Fruit fly (Drosophila melanogaster) whole organism, prepupa: ENCODE measurements around the gene CG43800.
A peak's percentile ranks its signal among the peaks of the same experiment; 100 is the strongest.

ENCODE experiments used
- CG10631 ChIP-seq: fragments of 200-800 bp; sonication (Bioruptor generic); optimal IDR thresholded peaks from 2 replicates; lab custom pipeline; 2016; ENCODE audit warnings: missing biosample characterization, missing genetic modification characterization
- CG11294 ChIP-seq: fragments of 200-800 bp; sonication (Bioruptor generic); IDR thresholded peaks from 2 replicates; pipeline ENCODE4 v1.3.6; 2022; ENCODE audit warnings: missing biosample characterization, missing genetic modification characterization
- CG11762 ChIP-seq: fragments of 200-800 bp; sonication (Bioruptor generic); optimal IDR thresholded peaks from 3 replicates; lab custom pipeline; 2016; ENCODE audit warnings: missing biosample characterization, missing genetic modification characterization; ENCODE audit not compliant: insufficient read depth
- CG11902 ChIP-seq: fragments of 200-800 bp; sonication (Bioruptor generic); optimal IDR thresholded peaks from 3 replicates; lab custom pipeline; 2016; ENCODE audit warnings: missing biosample characterization, missing genetic modification characterization
- CG15336 ChIP-seq: fragments of 200-800 bp; sonication (Bioruptor generic); IDR thresholded peaks from 2 replicates; pipeline ENCODE4 v1.3.6; 2022; ENCODE audit warnings: missing biosample characterization, missing genetic modification characterization
- CG1621 ChIP-seq: fragments of 200-800 bp; sonication (Bioruptor generic); optimal IDR thresholded peaks from 3 replicates; lab custom pipeline; 2018; ENCODE audit warnings: missing biosample characterization, mild to moderate bottlenecking, missing genetic modification characterization
- CG16779 ChIP-seq: fragments of 200-800 bp; sonication (Bioruptor generic); optimal IDR thresholded peaks from 3 replicates; lab custom pipeline; 2017; ENCODE audit warnings: missing biosample characterization, mild to moderate bottlenecking, missing genetic modification characterization
- CG3032 ChIP-seq: fragments of 200-800 bp; optimal IDR thresholded peaks from 2 replicates; lab custom pipeline; 2019; ENCODE audit warnings: missing biosample characterization, mild to moderate bottlenecking, missing genetic modification characterization, moderate library complexity
- CG31627 ChIP-seq: fragments of 200-800 bp; sonication (Bioruptor generic); optimal IDR thresholded peaks from 3 replicates; lab custom pipeline; 2016; ENCODE audit warnings: missing biosample characterization, missing genetic modification characterization
- CG32006 ChIP-seq: fragments of 200-800 bp; sonication (Bioruptor generic); optimal IDR thresholded peaks from 3 replicates; lab custom pipeline; 2017; ENCODE audit warnings: missing biosample characterization, mild to moderate bottlenecking, missing genetic modification characterization
- CG34406 ChIP-seq: fragments of 200-800 bp; sonication (Bioruptor generic); optimal IDR thresholded peaks from 3 replicates; lab custom pipeline; 2016; ENCODE audit warnings: missing biosample characterization, missing genetic modification characterization
- CG4318 ChIP-seq: fragments of 200-800 bp; sonication (Bioruptor generic); optimal IDR thresholded peaks from 3 replicates; lab custom pipeline; 2017; ENCODE audit warnings: missing biosample characterization, mild to moderate bottlenecking, missing genetic modification characterization
- CG6163 ChIP-seq: fragments of 200-800 bp; sonication (Bioruptor generic); IDR thresholded peaks from 3 replicates; pipeline ENCODE4 v1.3.6; 2022; ENCODE audit warnings: missing biosample characterization, missing genetic modification characterization
- CG6276 ChIP-seq: fragments of 200-800 bp; sonication (Bioruptor generic); optimal IDR thresholded peaks from 2 replicates; lab custom pipeline; 2017; ENCODE audit warnings: missing biosample characterization, mild to moderate bottlenecking, missing genetic modification characterization
- CG6792 ChIP-seq: fragments of 200-800 bp; sonication (Bioruptor generic); optimal IDR thresholded peaks from 3 replicates; lab custom pipeline; 2016; ENCODE audit warnings: missing biosample characterization, missing genetic modification characterization
- CG6808 ChIP-seq: fragments of 200-800 bp; sonication (Bioruptor generic); optimal IDR thresholded peaks from 3 replicates; lab custom pipeline; 2017; ENCODE audit warnings: missing biosample characterization, missing genetic modification characterization, mild to moderate bottlenecking, moderate library complexity, missing genetic modification reagents
- CG6854 ChIP-seq: fragments of 200-800 bp; sonication (Bioruptor generic); optimal IDR thresholded peaks from 2 replicates; lab custom pipeline; 2017; ENCODE audit warnings: missing biosample characterization, mild to moderate bottlenecking, missing genetic modification characterization
- CG7368 ChIP-seq: fragments of 200-800 bp; sonication (Bioruptor generic); optimal IDR thresholded peaks from 3 replicates; lab custom pipeline; 2016; ENCODE audit warnings: missing biosample characterization, missing genetic modification characterization
- CG8119 ChIP-seq: fragments of 200-800 bp; sonication (Bioruptor generic); IDR thresholded peaks from 3 replicates; pipeline ENCODE4 v1.3.6; 2022; ENCODE audit warnings: missing biosample characterization, missing genetic modification characterization
- CG8319 ChIP-seq: fragments of 200-800 bp; sonication (Bioruptor generic); optimal IDR thresholded peaks from 3 replicates; lab custom pipeline; 2016; ENCODE audit warnings: missing biosample characterization, missing genetic modification characterization
- Eip75B ChIP-seq: fragments of 200-800 bp; sonication (Bioruptor generic); optimal IDR thresholded peaks from 3 replicates; lab custom pipeline; 2016; ENCODE audit warnings: missing biosample characterization, missing genetic modification characterization
- Ets21C ChIP-seq: fragments of 200-800 bp; sonication (Bioruptor generic); optimal IDR thresholded peaks from 3 replicates; lab custom pipeline; 2016; ENCODE audit warnings: missing biosample characterization, missing genetic modification characterization
- Ets96B ChIP-seq: fragments of 200-800 bp; optimal IDR thresholded peaks from 2 replicates; lab custom pipeline; 2019; ENCODE audit warnings: missing biosample characterization, mild to moderate bottlenecking, missing genetic modification characterization, moderate library complexity
- Gug ChIP-seq: fragments of 200-800 bp; sonication (Bioruptor generic); IDR thresholded peaks from 2 replicates; pipeline ENCODE4 v1.3.6; 2022; ENCODE audit warnings: missing biosample characterization, missing genetic modification characterization
- Hr38 ChIP-seq: sonication (Bioruptor generic); optimal IDR thresholded peaks from 2 replicates; lab custom pipeline; 2016; ENCODE audit warnings: missing biosample characterization, missing genetic modification characterization
- Hr39 ChIP-seq: fragments of 200-800 bp; sonication (Bioruptor generic); optimal IDR thresholded peaks from 2 replicates; lab custom pipeline; 2016; ENCODE audit warnings: missing biosample characterization, missing genetic modification characterization
- Lpt ChIP-seq: fragments of 200-800 bp; sonication (Bioruptor generic); optimal IDR thresholded peaks from 3 replicates; lab custom pipeline; 2016; ENCODE audit warnings: missing biosample characterization, missing genetic modification characterization
- OdsH ChIP-seq: fragments of 200-800 bp; sonication (Bioruptor generic); optimal IDR thresholded peaks from 3 replicates; lab custom pipeline; 2016; ENCODE audit warnings: missing biosample characterization, missing genetic modification characterization
- Smox ChIP-seq: fragments of 200-800 bp; sonication (Bioruptor generic); optimal IDR thresholded peaks from 3 replicates; lab custom pipeline; 2016; ENCODE audit warnings: missing biosample characterization, missing genetic modification characterization
- Sox102F ChIP-seq: fragments of 200-800 bp; sonication (Bioruptor generic); optimal IDR thresholded peaks from 2 replicates; lab custom pipeline; 2016; ENCODE audit warnings: missing biosample characterization, mild to moderate bottlenecking, missing genetic modification characterization
- Sox14 ChIP-seq: fragments of 200-800 bp; sonication (Bioruptor generic); optimal IDR thresholded peaks from 3 replicates; lab custom pipeline; 2016; ENCODE audit warnings: missing biosample characterization, missing genetic modification characterization
- Sox15 ChIP-seq: fragments of 200-800 bp; sonication (Bioruptor generic); optimal IDR thresholded peaks from 3 replicates; lab custom pipeline; 2016; ENCODE audit warnings: missing biosample characterization, missing genetic modification characterization
- acj6 ChIP-seq: fragments of 200-800 bp; sonication (Bioruptor generic); optimal IDR thresholded peaks from 3 replicates; lab custom pipeline; 2016; ENCODE audit warnings: missing biosample characterization, missing genetic modification characterization
- dac ChIP-seq: fragments of 200-800 bp; sonication (Bioruptor generic); optimal IDR thresholded peaks from 2 replicates; lab custom pipeline; 2017; ENCODE audit warnings: missing biosample characterization, mild to moderate bottlenecking, missing genetic modification characterization
- dsx ChIP-seq: fragments of 200-800 bp; optimal IDR thresholded peaks from 3 replicates; lab custom pipeline; 2019; ENCODE audit warnings: missing biosample characterization, mild to moderate bottlenecking, missing genetic modification characterization, moderate library complexity; ENCODE audit not compliant: poor library complexity, severe bottlenecking
- eg ChIP-seq: fragments of 200-800 bp; sonication (Bioruptor generic); IDR thresholded peaks from 3 replicates; pipeline ENCODE4 v1.3.6; 2022; ENCODE audit warnings: missing biosample characterization, missing genetic modification characterization
- esn ChIP-seq: fragments of 200-800 bp; sonication (Bioruptor generic); optimal IDR thresholded peaks from 2 replicates; lab custom pipeline; 2016; ENCODE audit warnings: missing biosample characterization, mild to moderate bottlenecking, missing genetic modification characterization, moderate library complexity
- fd59A ChIP-seq: fragments of 200-800 bp; sonication (Bioruptor generic); optimal IDR thresholded peaks from 2 replicates; lab custom pipeline; 2017; ENCODE audit warnings: missing biosample characterization, mild to moderate bottlenecking, missing genetic modification characterization, missing genetic modification reagents
- fkh ChIP-seq: fragments of 200-800 bp; sonication (Bioruptor generic); optimal IDR thresholded peaks from 3 replicates; lab custom pipeline; 2017; ENCODE audit warnings: missing biosample characterization, mild to moderate bottlenecking, missing genetic modification characterization, moderate library complexity
- lz ChIP-seq: fragments of 200-800 bp; sonication (Bioruptor generic); optimal IDR thresholded peaks from 3 replicates; lab custom pipeline; 2016; ENCODE audit warnings: missing biosample characterization, missing genetic modification characterization
- net ChIP-seq: fragments of 200-800 bp; sonication (Bioruptor generic); optimal IDR thresholded peaks from 3 replicates; lab custom pipeline; 2016; ENCODE audit warnings: missing biosample characterization, missing genetic modification characterization
- salr ChIP-seq, 2 experiments: fragments of 200-800 bp; sonication (Bioruptor generic); optimal IDR thresholded peaks; 3 replicates each; lab custom pipeline; 2016 to 2018; ENCODE audit warnings: missing biosample characterization in 2 of 2, missing genetic modification characterization in 2 of 2, mild to moderate bottlenecking in 1 of 2
- spab ChIP-seq: fragments of 200-800 bp; sonication (Bioruptor generic); optimal IDR thresholded peaks from 2 replicates; lab custom pipeline; 2017; ENCODE audit warnings: missing biosample characterization, mild to moderate bottlenecking, missing genetic modification characterization, missing genetic modification reagents
- ss ChIP-seq, 2 experiments: fragments of 200-800 bp; sonication (Bioruptor generic); optimal IDR thresholded peaks; 2 replicates in 1 of 2; 3 replicates in 1 of 2; lab custom pipeline; 2017 to 2018; ENCODE audit warnings: mild to moderate bottlenecking in 2 of 2, missing biosample characterization in 2 of 2, missing genetic modification characterization in 2 of 2, moderate library complexity in 1 of 2
- svp ChIP-seq: fragments of 200-800 bp; sonication (Bioruptor generic); peaks from one replicate; lab custom pipeline; 2016; ENCODE audit warnings: missing biosample characterization, missing genetic modification characterization
- topi ChIP-seq: fragments of 200-800 bp; sonication (Bioruptor generic); optimal IDR thresholded peaks from 3 replicates; lab custom pipeline; 2016; ENCODE audit warnings: missing biosample characterization, missing genetic modification characterization
- vri ChIP-seq: fragments of 200-800 bp; sonication (Bioruptor generic); optimal IDR thresholded peaks from 3 replicates; lab custom pipeline; 2016; ENCODE audit warnings: missing biosample characterization, mild to moderate bottlenecking, missing genetic modification characterization

CG43800 gene

dm6 chr2L:7194351-7195037, 38.1 kb downstream of the CG43800 start, which contains the start of gene CG4497 (continued):
- TF ChIP-seq topi (GFP tag; lab: Kevin White, UChicago) (peak; percentile 91), esn (GFP tag; lab: Kevin White, UChicago) (peak; percentile 94), net (GFP tag; lab: Kevin White, UChicago) (peak; percentile 80), CG15336 (peak; percentile 74), CG10631 (GFP tag; lab: Kevin White, UChicago) (peak; percentile 93), CG32006 (GFP tag; lab: Kevin White, UChicago) (peak; percentile 87), CG11294 (GFP tag; lab: Robert Waterston, UW) (peak; percentile 85), Ets21C (GFP tag; lab: Kevin White, UChicago) (peak; percentile 92), fd59A (GFP tag; lab: Kevin White, UChicago) (peak; percentile 67), CG6163 (GFP tag; lab: Robert Waterston, UW) (peak; percentile 84), Ets96B (peak; percentile 77), Sox14 (GFP tag; lab: Kevin White, UChicago) (peak; percentile 92), Smox (peak; percentile 84), OdsH (GFP tag; lab: Kevin White, UChicago) (peak; percentile 93), CG6854 (GFP tag; lab: Kevin White, UChicago) (peak; percentile 46), CG1621 (tag; lab: Kevin White, UChicago) (peak; percentile 48), Gug (peak; percentile 73), CG4318 (GFP tag; lab: Kevin White, UChicago) (peak; percentile 82), CG6792 (GFP tag; lab: Kevin White, UChicago) (peak; percentile 79), CG8119 (GFP tag; lab: Robert Waterston, UW) (peak; percentile 75), CG3032 (peak; percentile 85), CG11762 (peak; percentile 79), Sox15 (GFP tag; lab: Kevin White, UChicago) (peak; percentile 93), ss (GFP tag; optimal IDR thresholded peaks at IDR 0.05; lab: Kevin White, UChicago) (peak; percentile 45 to 80), eg (GFP tag; lab: Robert Waterston, UW) (peak; percentile 88), CG7368 (GFP tag; lab: Kevin White, UChicago) (peak; percentile 76), Lpt (GFP tag; lab: Kevin White, UChicago) (peak; percentile 74), CG11902 (peak; percentile 89), Hr39 (peak; percentile 95), CG6276 (GFP tag; lab: Kevin White, UChicago) (peak; percentile 27), dsx (peak; percentile 52), dac (GFP tag; lab: Kevin White, UChicago) (peak; percentile 80), spab (GFP tag; lab: Kevin White, UChicago) (peak; percentile 30), CG31627 (peak; percentile 95), Sox102F (GFP tag; lab: Kevin White, UChicago) (peak; percentile 84)

dm6 chr2L:7189674-7190073, 42.9 kb downstream of the CG43800 start, which contains the start of gene CG4496:
CG4496 (minus strand) TSS chr2L:7190010.
- TF ChIP-seq Sox102F (GFP tag; lab: Kevin White, UChicago): no peak
- TF ChIP-seq CG16779 (tag; lab: Kevin White, UChicago): peak; percentile 65
- TF ChIP-seq CG8119 (GFP tag; lab: Robert Waterston, UW): peak; percentile 81
- peak; percentile 5 to 49 for TF ChIP-seq salr (GFP tag; optimal IDR thresholded peaks at IDR 0.05; lab: Kevin White, UChicago)
- TF ChIP-seq CG11902: no peak
- TF ChIP-seq lz (GFP tag; lab: Kevin White, UChicago): no peak
- no peak for TF ChIP-seq CG7368 (GFP tag; lab: Kevin White, UChicago)
- no peak for TF ChIP-seq Sox15 (GFP tag; lab: Kevin White, UChicago)
- peak; percentile 42 for TF ChIP-seq Eip75B (GFP tag; lab: Kevin White, UChicago)
- TF ChIP-seq CG6163 (GFP tag; lab: Robert Waterston, UW): peak; percentile 65; the same call in 2 of the 3 replicates
- TF ChIP-seq CG8319 (GFP tag; lab: Kevin White, UChicago): no peak
- no peak for TF ChIP-seq CG34406 (GFP tag; lab: Kevin White, UChicago)
- TF ChIP-seq CG15336: peak; percentile 56
- peak; percentile 19 for TF ChIP-seq CG6854 (GFP tag; lab: Kevin White, UChicago)
- peak; percentile 7 for TF ChIP-seq CG6808 (GFP tag; lab: Kevin White, UChicago)
- no peak for TF ChIP-seq vri (GFP tag; lab: Kevin White, UChicago)
- TF ChIP-seq Hr38 (GFP tag; lab: Kevin White, UChicago): no peak
- no peak for TF ChIP-seq CG32006 (GFP tag; lab: Kevin White, UChicago)
- TF ChIP-seq CG31627: no peak
- TF ChIP-seq spab (GFP tag; lab: Kevin White, UChicago): peak; percentile 29
- peak; percentile 74 for TF ChIP-seq Lpt (GFP tag; lab: Kevin White, UChicago)
- peak; percentile 3 for TF ChIP-seq acj6
- peak; percentile 29 for TF ChIP-seq CG6276 (GFP tag; lab: Kevin White, UChicago)
- no peak for TF ChIP-seq Hr39
- TF ChIP-seq ss (GFP tag; optimal IDR thresholded peaks at IDR 0.05; lab: Kevin White, UChicago): peak; percentile 78 to 92
- no peak for TF ChIP-seq fkh (GFP tag; lab: Kevin White, UChicago)
- peak; percentile 37; the same call in 1 of the 3 replicates for TF ChIP-seq eg (GFP tag; lab: Robert Waterston, UW)
- TF ChIP-seq svp: no peak
- TF ChIP-seq CG11294 (GFP tag; lab: Robert Waterston, UW): 0 out of 2 replicates have a peak, but pooled peaks have one; percentile 12
